Worm (Caenorhabditis elegans) whole organism, L4 larva: ENCODE data around the gene cdh-8.

Source experiments
- F37D6.2 ChIP-seq: sonication (generic microtip); optimal IDR thresholded peaks from 2 replicates; lab custom pipeline; 2016; ENCODE audit warnings: mild to moderate bottlenecking, missing genetic modification characterization, missing compliant biosample characterization
- F49E8.2 ChIP-seq: sonication (generic microtip); optimal IDR thresholded peaks from 2 replicates; lab custom pipeline; 2016; ENCODE audit warnings: missing compliant biosample characterization, mild to moderate bottlenecking, missing genetic modification characterization, borderline replicate concordance
- T20F7.1 ChIP-seq: fragments of 200-800 bp; sonication (Bioruptor generic); optimal IDR thresholded peaks from 2 replicates; lab custom pipeline; 2018; ENCODE audit warnings: mild to moderate bottlenecking, missing genetic modification characterization, missing compliant biosample characterization
- Y5F2A.4 ChIP-seq: fragments of 200-800 bp; sonication (Bioruptor generic); optimal IDR thresholded peaks from 2 replicates; lab custom pipeline; 2018; ENCODE audit warnings: mild to moderate bottlenecking, missing genetic modification characterization, missing compliant biosample characterization
- ZK337.2 ChIP-seq: fragments of 200-800 bp; sonication (Bioruptor generic); IDR thresholded peaks from 2 replicates; pipeline ENCODE4 v1.3.6; 2022; ENCODE audit warnings: missing genetic modification reagents, missing genetic modification characterization, missing compliant biosample characterization
- aha-1 ChIP-seq: fragments of 150-350 bp; peaks from one replicate; lab custom pipeline; 2014; ENCODE audit warnings: missing biosample characterization, missing genetic modification characterization
- ceh-28 ChIP-seq: fragments of 150-350 bp; optimal IDR thresholded peaks from 2 replicates; lab custom pipeline; 2014; ENCODE audit warnings: missing biosample characterization, missing genetic modification reagents, missing genetic modification characterization
- ceh-62 ChIP-seq: sonication (generic microtip); optimal IDR thresholded peaks from 2 replicates; lab custom pipeline; 2017; ENCODE audit warnings: missing biosample characterization, missing genetic modification characterization
- daf-12 ChIP-seq: fragments of 150-350 bp; optimal IDR thresholded peaks from 2 replicates; lab custom pipeline; 2014; ENCODE audit warnings: missing biosample characterization, missing genetic modification reagents, missing genetic modification characterization
- daf-16 ChIP-seq, 3 experiments: sonication (generic microtip); optimal IDR thresholded peaks; 2 replicates each; lab custom pipeline; 2016 to 2017; ENCODE audit warnings: missing genetic modification characterization in 3 of 3, missing genetic modification reagents in 3 of 3, mild to moderate bottlenecking in 2 of 3, missing compliant biosample characterization in 2 of 3, missing biosample characterization in 1 of 3, moderate library complexity in 1 of 3
- daf-8 ChIP-seq: fragments of 200-800 bp; sonication (Bioruptor generic); IDR thresholded peaks from 2 replicates; pipeline ENCODE4 v1.3.6; 2022; ENCODE audit warnings: missing genetic modification characterization, missing compliant biosample characterization
- dmd-6 ChIP-seq: fragments of 200-800 bp; sonication (Bioruptor generic); IDR thresholded peaks from 2 replicates; pipeline ENCODE4 v1.3.6; 2022; ENCODE audit warnings: missing genetic modification reagents, missing genetic modification characterization, missing compliant biosample characterization
- dpl-1 ChIP-seq: fragments of 150-350 bp; optimal IDR thresholded peaks from 2 replicates; lab custom pipeline; 2014; ENCODE audit warnings: missing biosample characterization, missing genetic modification reagents, missing genetic modification characterization
- dve-1 ChIP-seq: sonication (generic microtip); optimal IDR thresholded peaks from 2 replicates; lab custom pipeline; 2017; ENCODE audit warnings: antibody characterized with exemption, mild to moderate bottlenecking, missing genetic modification characterization, missing compliant biosample characterization; ENCODE audit not compliant: insufficient read depth
- egl-27 ChIP-seq: sonication (generic microtip); optimal IDR thresholded peaks from 3 replicates; lab custom pipeline; 2017; ENCODE audit warnings: missing biosample characterization, missing genetic modification reagents, missing genetic modification characterization
- hif-1 ChIP-seq, 2 experiments: sonication (generic microtip); optimal IDR thresholded peaks; 2 replicates each; lab custom pipeline; 2016 to 2017; ENCODE audit warnings: missing compliant biosample characterization in 2 of 2, missing genetic modification characterization in 2 of 2, missing genetic modification reagents in 2 of 2, missing genotype in 2 of 2, mild to moderate bottlenecking in 1 of 2
- jun-1 ChIP-seq: fragments of 150-350 bp; optimal IDR thresholded peaks from 2 replicates; lab custom pipeline; 2014; ENCODE audit warnings: missing biosample characterization, missing genetic modification reagents, missing genetic modification characterization
- lin-29 ChIP-seq: fragments of 200-800 bp; sonication (Bioruptor generic); IDR thresholded peaks from 2 replicates; pipeline ENCODE4 v1.3.6; 2022; ENCODE audit warnings: missing genetic modification reagents, missing genetic modification characterization, missing compliant biosample characterization
- mdl-1 ChIP-seq, 2 experiments: fragments of 150-350 bp in 1 of 2; sonication (generic microtip) in 1 of 2; optimal IDR thresholded peaks; 2 replicates each; lab custom pipeline; 2014 to 2017; ENCODE audit warnings: missing biosample characterization in 2 of 2, missing genetic modification characterization in 2 of 2
- mep-1 ChIP-seq: fragments of 150-350 bp; sonication (generic microtip); optimal IDR thresholded peaks from 3 replicates; lab custom pipeline; 2014; ENCODE audit warnings: missing biosample characterization, missing genetic modification characterization
- nhr-11 ChIP-seq: fragments of 150-350 bp; optimal IDR thresholded peaks from 2 replicates; lab custom pipeline; 2014; ENCODE audit warnings: missing biosample characterization, missing genetic modification characterization
- nhr-28 ChIP-seq: fragments of 150-350 bp; optimal IDR thresholded peaks from 2 replicates; lab custom pipeline; 2014; ENCODE audit warnings: missing biosample characterization, missing genetic modification characterization
- nhr-41 ChIP-seq: fragments of 200-800 bp; sonication (Bioruptor generic); IDR thresholded peaks from 2 replicates; pipeline ENCODE4 v1.3.6; 2022; ENCODE audit warnings: missing genetic modification reagents, missing genetic modification characterization, missing compliant biosample characterization
- nhr-42 ChIP-seq: fragments of 200-800 bp; sonication (Bioruptor generic); IDR thresholded peaks from 2 replicates; pipeline ENCODE4 v1.3.6; 2022; ENCODE audit warnings: missing genetic modification characterization, missing compliant biosample characterization
- pha-4 ChIP-seq, 2 experiments: fragments of 150-350 bp in 1 of 2; fragments of 200-800 bp in 1 of 2; sonication (Bioruptor generic) in 1 of 2; IDR thresholded peaks in 1 of 2; optimal IDR thresholded peaks in 1 of 2; 2 replicates each; pipeline versions ENCODE4 v1.3.6 to Lab custom; 2014 to 2022; ENCODE audit warnings: missing genetic modification characterization in 2 of 2, missing genetic modification reagents in 2 of 2, missing biosample characterization in 1 of 2, missing compliant biosample characterization in 1 of 2
- php-3 ChIP-seq: fragments of 200-800 bp; sonication (Bioruptor generic); IDR thresholded peaks from 2 replicates; pipeline ENCODE4 v1.3.6; 2022; ENCODE audit warnings: missing genetic modification reagents, missing genetic modification characterization, missing compliant biosample characterization
- pqm-1 ChIP-seq: sonication (generic microtip); optimal IDR thresholded peaks from 2 replicates; lab custom pipeline; 2017; ENCODE audit warnings: missing biosample characterization, missing genetic modification characterization
- set-16 ChIP-seq: fragments of 200-800 bp; sonication (Bioruptor generic); IDR thresholded peaks from 2 replicates; pipeline ENCODE4 v1.3.6; 2022; ENCODE audit warnings: missing genetic modification reagents, missing genetic modification characterization, missing compliant biosample characterization
- skn-1 ChIP-seq: fragments of 150-350 bp; optimal IDR thresholded peaks from 2 replicates; lab custom pipeline; 2014; ENCODE audit warnings: missing biosample characterization, missing genetic modification characterization
- spr-3 ChIP-seq: fragments of 200-800 bp; sonication (Bioruptor generic); optimal IDR thresholded peaks from 2 replicates; lab custom pipeline; 2018; ENCODE audit warnings: mild to moderate bottlenecking, missing genetic modification characterization, missing compliant biosample characterization
- unc-39 ChIP-seq: sonication (generic microtip); optimal IDR thresholded peaks from 2 replicates; lab custom pipeline; 2017; ENCODE audit warnings: missing biosample characterization, missing genetic modification characterization
- unc-62 ChIP-seq, 3 experiments: fragments of 150-350 bp in 1 of 3; sonication (generic microtip); optimal IDR thresholded peaks in 2 of 3; peaks in 1 of 3; 1 replicate in 1 of 3; 2 replicates in 2 of 3; lab custom pipeline; 2014 to 2017; ENCODE audit warnings: missing biosample characterization in 3 of 3, missing genetic modification characterization in 3 of 3, missing genetic modification reagents in 3 of 3, missing genotype in 1 of 3
- zip-11 ChIP-seq: fragments of 200-800 bp; sonication (Bioruptor generic); IDR thresholded peaks from 2 replicates; pipeline ENCODE4 v1.3.6; 2022; ENCODE audit warnings: missing genetic modification characterization, missing compliant biosample characterization

Gene cdh-8

DNA sequence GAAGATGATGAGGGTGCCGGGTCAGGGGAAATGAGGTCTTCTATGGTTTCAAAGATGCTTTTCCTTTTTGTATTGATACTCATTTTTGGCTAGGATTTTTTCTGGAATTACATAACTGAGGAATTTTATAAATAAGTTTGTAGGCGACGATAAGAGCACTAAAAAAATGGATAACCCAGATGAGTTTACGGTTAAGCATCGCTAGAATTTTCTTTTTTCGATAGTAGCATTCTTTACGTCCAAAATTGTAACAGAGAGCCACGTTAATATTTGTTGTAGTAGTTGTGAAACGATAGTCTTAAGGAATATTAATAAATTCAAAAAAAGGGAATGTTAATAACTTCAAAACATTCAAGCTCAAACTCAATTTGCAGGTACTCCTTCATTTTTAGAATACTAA lies 26.0 kb upstream of the cdh-8 start, which contains the start of gene snai-1:
Gene snai-1, minus strand, starts transcription at position 101 of the 400 bp plus-strand sequence.
- TF ChIP-seq lin-29 (GFP tag; lab: Robert Waterston, UW) (no peak), jun-1 (no peak), nhr-42 (GFP tag; lab: Robert Waterston, UW) (no peak), nhr-41 (GFP tag; lab: Robert Waterston, UW) (no peak), ceh-28 (tag; lab: Kevin White, UChicago) (no peak), skn-1 (no peak), nhr-11 (tag; lab: Kevin White, UChicago) (no peak), daf-16 (GFP tag; optimal IDR thresholded peaks at IDR 0.05; lab: Kevin White, UChicago) (no peak), daf-16 (tag; optimal IDR thresholded peaks at IDR 0.05; lab: Kevin White, UChicago) (no peak), daf-12 (tag; lab: Kevin White, UChicago) (no peak), dpl-1 (GFP tag; lab: Kevin White, UChicago) (no peak), ceh-62 (tag; lab: Kevin White, UChicago) (no peak), spr-3 (GFP tag; lab: Kevin White, UChicago) (no peak)

ce11 chrIV:314475-314874 lies 25.1 kb upstream of the cdh-8 start:
- no peak for TF ChIP-seq egl-27 (tag; lab: Kevin White, UChicago)
- TF ChIP-seq unc-62 (GFP tag; optimal IDR thresholded peaks at IDR 0.05 in 1 of 2; lab: Kevin White, UChicago), result peak in 1 of 2 experiments; percentile 15
- TF ChIP-seq unc-62 (tag; optimal IDR thresholded peaks at IDR 0.05; lab: Kevin White, UChicago), result no peak

- TF ChIP-seq daf-16 (GFP tag; optimal IDR thresholded peaks at IDR 0.05; lab: Kevin White, UChicago), result no peak
- TF ChIP-seq daf-16 (tag; optimal IDR thresholded peaks at IDR 0.05; lab: Kevin White, UChicago), result peak; percentile 90
- no peak for TF ChIP-seq F37D6.2 (tag; lab: Kevin White, UChicago)
- TF ChIP-seq mep-1 (tag; lab: Kevin White, UChicago), result no peak
- peak; percentile 0 for TF ChIP-seq dve-1
- no peak for TF ChIP-seq zip-11
- TF ChIP-seq ZK337.2 (GFP tag; lab: Robert Waterston, UW), result no peak
- TF ChIP-seq hif-1 (tag; optimal IDR thresholded peaks at IDR 0.05; lab: Kevin White, UChicago), result no peak
Observed at ce11 chrIV:319654-320053, 20.0 kb upstream of the cdh-8 start.

ce11 chrIV:320380-320779 lies 19.2 kb upstream of the cdh-8 start, which contains the start of gene dsc-4:
TSS of gene dsc-4 (minus strand) at chrIV:320544.
- TF ChIP-seq pqm-1 (tag; lab: Kevin White, UChicago) (peak; percentile 79), unc-39 (tag; lab: Kevin White, UChicago) (no peak), T20F7.1 (GFP tag; lab: Kevin White, UChicago) (no peak), dve-1 (peak; percentile 24), set-16 (no peak), dmd-6 (peak; percentile 26; the same call in 1 of the 2 replicates), dpl-1 (GFP tag; lab: Kevin White, UChicago) (no peak), daf-16 (GFP tag; optimal IDR thresholded peaks at IDR 0.05; lab: Kevin White, UChicago) (no peak), daf-16 (tag; optimal IDR thresholded peaks at IDR 0.05; lab: Kevin White, UChicago) (peak; percentile 60), mdl-1 (tag; optimal IDR thresholded peaks at IDR 0.05; lab: Kevin White, UChicago) (no peak), daf-8 (GFP tag; lab: Robert Waterston, UW) (no peak), F49E8.2 (tag; lab: Kevin White, UChicago) (no peak), aha-1 (tag; lab: Kevin White, UChicago) (no peak), nhr-28 (tag; lab: Kevin White, UChicago) (peak; percentile 46), Y5F2A.4 (GFP tag; lab: Kevin White, UChicago) (no peak), pha-4 (GFP tag; IDR thresholded peaks at IDR 0.05; lab: Robert Waterston, UW) (no peak), pha-4 (tag; optimal IDR thresholded peaks at IDR 0.05; lab: Kevin White, UChicago) (no peak), php-3 (no peak), ZK337.2 (GFP tag; lab: Robert Waterston, UW) (no peak)
